Fruit fly (Drosophila melanogaster) whole organism, wandering third instar larva: ENCODE data around the gene CG14564.

Experiments
- Dif ChIP-seq: fragments of 200-275, 200-300 bp; sonication (Bioruptor generic); optimal IDR thresholded peaks from 2 replicates; lab custom pipeline; 2018; ENCODE audit warnings: missing biosample characterization, missing genetic modification characterization; ENCODE audit not compliant: partially characterized antibody
- Hnf4 ChIP-seq: fragments of 200-800 bp; sonication (Bioruptor generic); optimal IDR thresholded peaks from 2 replicates; lab custom pipeline; 2016; ENCODE audit warnings: missing biosample characterization, mild to moderate bottlenecking, missing genetic modification characterization
- Hr78 ChIP-seq: fragments of >200 bp; optimal IDR thresholded peaks from 2 replicates; lab custom pipeline; 2017; ENCODE audit warnings: missing biosample characterization, missing genetic modification characterization
- Mio ChIP-seq: sonication (Bioruptor generic); optimal IDR thresholded peaks from 2 replicates; lab custom pipeline; 2016; ENCODE audit warnings: missing biosample characterization, missing genetic modification characterization
- brk ChIP-seq: fragments of 200-800 bp; sonication (Bioruptor generic); optimal IDR thresholded peaks from 2 replicates; lab custom pipeline; 2016; ENCODE audit warnings: missing biosample characterization, mild to moderate bottlenecking, missing genetic modification characterization
- pan ChIP-seq: fragments of >200 bp; optimal IDR thresholded peaks from 2 replicates; lab custom pipeline; 2017
- psq ChIP-seq: fragments of 200-800 bp; sonication (Bioruptor generic); optimal IDR thresholded peaks from 3 replicates; lab custom pipeline; 2017; ENCODE audit warnings: missing biosample characterization, mild to moderate bottlenecking, missing genetic modification characterization, moderate library complexity
- usp ChIP-seq: fragments of >200 bp; optimal IDR thresholded peaks from 2 replicates; lab custom pipeline; 2017; ENCODE audit warnings: missing biosample characterization, missing genetic modification characterization

dm6 chr3L:21773855-21774254, 16.9 kb downstream of the CG14564 start:
- TF ChIP-seq Hr78 (GFP tag; lab: Kevin White, UChicago) (no peak), psq (GFP tag; lab: Kevin White, UChicago) (no peak), Hnf4 (no peak), brk (GFP tag; lab: Kevin White, UChicago) (no peak), Dif (GFP tag; lab: Kevin White, UChicago) (no peak), Mio (no peak), pan (lab: Kevin White, UChicago) (no peak), usp (no peak)
